Fruit fly (Drosophila melanogaster): ENCODE measurements around the gene eIF4E6.

DNA sequence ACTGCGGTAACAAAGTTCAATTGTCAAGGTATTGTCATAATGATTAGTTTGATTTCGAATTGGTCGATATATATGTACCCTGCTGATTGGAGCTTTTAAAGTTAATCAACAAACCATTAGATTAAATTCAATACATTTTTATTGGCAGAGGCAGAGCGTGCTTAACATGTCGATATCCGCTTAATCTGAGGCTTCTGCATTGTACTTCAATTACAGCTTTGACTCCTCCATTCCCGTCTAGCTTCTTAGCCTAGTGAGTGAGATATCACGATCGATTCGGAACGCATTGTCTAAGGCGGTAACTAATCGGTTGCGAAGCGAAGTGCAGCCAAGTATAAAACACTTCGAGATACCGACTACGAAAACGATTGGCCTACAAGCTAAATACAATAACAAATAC is 5.6 kb upstream of the eIF4E6 start, which contains the start of gene Ssl2:
- TF ChIP-seq ey (GFP tag; optimal IDR thresholded peaks at IDR 0.05) (no peak), foxo (GFP tag; optimal IDR thresholded peaks at IDR 0.05) (no peak), br (GFP tag; optimal IDR thresholded peaks at IDR 0.05) (no peak), rgr (GFP tag; optimal IDR thresholded peaks at IDR 0.05) (no peak), Hr78 (GFP tag; optimal IDR thresholded peaks at IDR 0.05) (no peak), Dfd (GFP tag; optimal IDR thresholded peaks at IDR 0.05) (no peak), h (GFP tag; optimal IDR thresholded peaks at IDR 0.05) (no peak), Vsx2 (GFP tag; optimal IDR thresholded peaks at IDR 0.05; ENCODE audit: partially characterized antibody) (no peak), Sp1 (GFP tag; optimal IDR thresholded peaks at IDR 0.05) (no peak), pan (optimal IDR thresholded peaks at IDR 0.05) (no peak), psq (GFP tag; optimal IDR thresholded peaks at IDR 0.05) (no peak), N (GFP tag; optimal IDR thresholded peaks at IDR 0.05) (no peak), dsf (GFP tag; optimal IDR thresholded peaks at IDR 0.05; ENCODE audit: borderline replicate concordance) (no peak), HLH106 (tag; optimal IDR thresholded peaks at IDR 0.05) (no peak)

Data from whole organism, wandering third instar larva.